Worm (Caenorhabditis elegans) whole organism, young adult: ENCODE measurements around the gene F53H2.3.
A peak's percentile ranks its signal among the peaks of the same experiment; 100 is the strongest.

Source experiments
- B0035.1 ChIP-seq: sonication (generic microtip); optimal IDR thresholded peaks from 2 replicates; lab custom pipeline; 2016; ENCODE audit warnings: missing genetic modification characterization, mild to moderate bottlenecking, missing compliant biosample characterization, missing genotype, missing genetic modification reagents
- B0336.3 ChIP-seq: fragments of 200-800 bp; sonication (Bioruptor generic); IDR thresholded peaks from 2 replicates; pipeline ENCODE4 v1.3.6; 2022; ENCODE audit warnings: missing genetic modification characterization, missing compliant biosample characterization
- C06A6.2 ChIP-seq: fragments of 200-800 bp; sonication (Bioruptor generic); conservative IDR thresholded peaks from 2 replicates; pipeline ENCODE4 v1.3.6; 2022; ENCODE audit warnings: missing genetic modification characterization, missing compliant biosample characterization
- F57A8.1 ChIP-seq: fragments of 200-800 bp; sonication (Bioruptor generic); optimal IDR thresholded peaks from 2 replicates; lab custom pipeline; 2018; ENCODE audit warnings: mild to moderate bottlenecking, missing genetic modification characterization, moderate library complexity, missing compliant biosample characterization
- F57C9.4 ChIP-seq: sonication (generic microtip); optimal IDR thresholded peaks from 2 replicates; lab custom pipeline; 2017; ENCODE audit warnings: mild to moderate bottlenecking, missing genetic modification characterization, missing compliant biosample characterization
- K11D2.4 ChIP-seq: fragments of 200-800 bp; sonication (Bioruptor generic); IDR thresholded peaks from 2 replicates; pipeline ENCODE4 v1.3.6; 2022; ENCODE audit warnings: missing genetic modification reagents, missing genetic modification characterization, missing compliant biosample characterization
- Y53G8AR.9 ChIP-seq: fragments of 200-800 bp; sonication (Bioruptor generic); conservative IDR thresholded peaks from 2 replicates; pipeline ENCODE4 v1.3.6; 2022; ENCODE audit warnings: missing genetic modification reagents, missing genetic modification characterization, missing compliant biosample characterization
- Y56A3A.18 ChIP-seq: fragments of 200-800 bp; sonication (Bioruptor generic); IDR thresholded peaks from 2 replicates; pipeline ENCODE4 v1.3.6; 2022; ENCODE audit warnings: missing genetic modification reagents, missing genetic modification characterization, missing compliant biosample characterization
- Y67H2A.10 ChIP-seq: fragments of 200-800 bp; sonication (Bioruptor generic); conservative IDR thresholded peaks from 2 replicates; pipeline ENCODE4 v1.3.6; 2022; ENCODE audit warnings: missing genetic modification reagents, missing genetic modification characterization, missing compliant biosample characterization
- Y95B8A.8 ChIP-seq: fragments of 200-800 bp; sonication (Bioruptor generic); IDR thresholded peaks from 2 replicates; pipeline ENCODE4 v1.3.6; 2022; ENCODE audit warnings: missing genetic modification reagents, missing genetic modification characterization, missing compliant biosample characterization
- akir-1 ChIP-seq: fragments of 200-800 bp; sonication (Bioruptor generic); optimal IDR thresholded peaks from 2 replicates; lab custom pipeline; 2018; ENCODE audit warnings: mild to moderate bottlenecking, missing genetic modification characterization, moderate library complexity, missing compliant biosample characterization
- atf-7 ChIP-seq: sonication (generic microtip); optimal IDR thresholded peaks from 2 replicates; lab custom pipeline; 2017; ENCODE audit warnings: mild to moderate bottlenecking, missing genetic modification characterization, missing compliant biosample characterization
- attf-5 ChIP-seq: fragments of 200-800 bp; sonication (Bioruptor generic); optimal IDR thresholded peaks from 2 replicates; lab custom pipeline; 2018; ENCODE audit warnings: mild to moderate bottlenecking, missing genetic modification characterization, missing compliant biosample characterization
- cebp-1 ChIP-seq, 2 experiments: fragments of 200-800 bp in 1 of 2; sonication (Bioruptor generic) in 1 of 2; sonication (generic microtip) in 1 of 2; IDR thresholded peaks in 1 of 2; optimal IDR thresholded peaks in 1 of 2; 2 replicates each; pipeline versions ENCODE4 v1.3.6 to Lab custom; 2017 to 2022; ENCODE audit warnings: missing compliant biosample characterization in 2 of 2, missing genetic modification characterization in 2 of 2, mild to moderate bottlenecking in 1 of 2, missing genetic modification reagents in 1 of 2, moderate library complexity in 1 of 2
- ceh-27 ChIP-seq: fragments of 200-800 bp; sonication (Bioruptor generic); optimal IDR thresholded peaks from 2 replicates; lab custom pipeline; 2018; ENCODE audit warnings: mild to moderate bottlenecking, missing genetic modification characterization, moderate library complexity, missing compliant biosample characterization
- chd-7 ChIP-seq: sonication (generic microtip); optimal IDR thresholded peaks from 2 replicates; lab custom pipeline; 2016; ENCODE audit warnings: mild to moderate bottlenecking, missing genetic modification characterization, moderate library complexity, missing compliant biosample characterization
- die-1 ChIP-seq: sonication (generic microtip); optimal IDR thresholded peaks from 2 replicates; lab custom pipeline; 2016; ENCODE audit warnings: missing genotype, mild to moderate bottlenecking, missing genetic modification characterization, missing compliant biosample characterization
- dox-1 ChIP-seq: fragments of 200-800 bp; sonication (Bioruptor generic); IDR thresholded peaks from 2 replicates; pipeline ENCODE4 v1.3.6; 2022; ENCODE audit warnings: missing genetic modification reagents, missing genetic modification characterization, missing compliant biosample characterization
- dpff-1 ChIP-seq: sonication (generic microtip); optimal IDR thresholded peaks from 2 replicates; lab custom pipeline; 2017; ENCODE audit warnings: mild to moderate bottlenecking, missing genetic modification characterization, missing compliant biosample characterization
- egl-44 ChIP-seq: fragments of 200-800 bp; sonication (Bioruptor generic); IDR thresholded peaks from 2 replicates; pipeline ENCODE4 v1.3.6; 2022; ENCODE audit warnings: missing genetic modification reagents, missing genetic modification characterization, missing compliant biosample characterization
- hlh-26 ChIP-seq: fragments of 200-800 bp; sonication (Bioruptor generic); conservative IDR thresholded peaks from 2 replicates; pipeline ENCODE4 v1.3.6; 2022; ENCODE audit warnings: missing genetic modification reagents, missing genetic modification characterization, missing compliant biosample characterization
- hmg-1.2 ChIP-seq: fragments of 200-800 bp; sonication (Bioruptor generic); IDR thresholded peaks from 2 replicates; pipeline ENCODE4 v1.3.6; 2022; ENCODE audit warnings: missing genetic modification reagents, missing genetic modification characterization, missing compliant biosample characterization
- hrde-1 ChIP-seq: sonication (generic microtip); optimal IDR thresholded peaks from 2 replicates; lab custom pipeline; 2016; ENCODE audit warnings: missing genetic modification characterization, mild to moderate bottlenecking, missing compliant biosample characterization, moderate library complexity, missing genotype, missing genetic modification reagents, borderline replicate concordance
- hsf-1 ChIP-seq: fragments of 200-800 bp; sonication (Bioruptor generic); IDR thresholded peaks from 2 replicates; pipeline ENCODE4 v1.3.6; 2022; ENCODE audit warnings: missing genetic modification reagents, missing genetic modification characterization, missing compliant biosample characterization
- lag-1 ChIP-seq: fragments of 200-800 bp; sonication (Bioruptor generic); IDR thresholded peaks from 2 replicates; pipeline ENCODE4 v1.3.6; 2022; ENCODE audit warnings: missing genetic modification reagents, missing genetic modification characterization, missing compliant biosample characterization
- let-526 ChIP-seq: fragments of 200-800 bp; sonication (Bioruptor generic); IDR thresholded peaks from 2 replicates; pipeline ENCODE4 v1.3.6; 2022; ENCODE audit warnings: missing genetic modification reagents, missing genetic modification characterization, missing compliant biosample characterization
- let-607 ChIP-seq, 2 experiments: fragments of 200-800 bp in 1 of 2; sonication (Bioruptor generic) in 1 of 2; sonication (generic microtip) in 1 of 2; optimal IDR thresholded peaks; 2 replicates each; lab custom pipeline; 2016 to 2018; ENCODE audit warnings: mild to moderate bottlenecking in 2 of 2, missing compliant biosample characterization in 2 of 2, missing genetic modification characterization in 2 of 2, moderate library complexity in 2 of 2, missing genotype in 1 of 2
- lin-54 ChIP-seq: fragments of 200-800 bp; sonication (Bioruptor generic); optimal IDR thresholded peaks from 2 replicates; lab custom pipeline; 2018; ENCODE audit warnings: mild to moderate bottlenecking, missing genetic modification characterization, missing compliant biosample characterization
- nfyb-1 ChIP-seq: fragments of 200-800 bp; sonication (Bioruptor generic); IDR thresholded peaks from 2 replicates; pipeline ENCODE4 v1.3.6; 2022; ENCODE audit warnings: missing genetic modification reagents, missing genetic modification characterization, missing compliant biosample characterization
- nhr-120 ChIP-seq: fragments of 200-800 bp; sonication (Bioruptor generic); IDR thresholded peaks from 2 replicates; pipeline ENCODE4 v1.3.6; 2022; ENCODE audit warnings: missing genetic modification characterization, missing compliant biosample characterization
- nhr-179 ChIP-seq: sonication (generic microtip); optimal IDR thresholded peaks from 2 replicates; lab custom pipeline; 2016; ENCODE audit warnings: mild to moderate bottlenecking, missing genetic modification characterization, missing compliant biosample characterization
- nhr-80 ChIP-seq: sonication (generic microtip); optimal IDR thresholded peaks from 2 replicates; lab custom pipeline; 2016; ENCODE audit warnings: missing genetic modification characterization, missing compliant biosample characterization
- pbrm-1 ChIP-seq: fragments of 200-800 bp; sonication (Bioruptor generic); IDR thresholded peaks from 2 replicates; pipeline ENCODE4 v1.3.6; 2022; ENCODE audit warnings: missing genetic modification reagents, missing genetic modification characterization, missing compliant biosample characterization
- rcor-1 ChIP-seq: fragments of 200-800 bp; sonication (Bioruptor generic); IDR thresholded peaks from 2 replicates; pipeline ENCODE4 v1.3.6; 2022; ENCODE audit warnings: missing genetic modification reagents, missing genetic modification characterization, missing compliant biosample characterization
- rec-8 ChIP-seq, 2 experiments: sonication (generic microtip); optimal IDR thresholded peaks; 2 replicates each; lab custom pipeline; 2016; ENCODE audit warnings: mild to moderate bottlenecking in 2 of 2, missing genetic modification characterization in 2 of 2, missing genetic modification reagents in 2 of 2, missing genotype in 2 of 2, missing biosample characterization in 1 of 2, missing compliant biosample characterization in 1 of 2, moderate library complexity in 1 of 2
- snpc-3.4 ChIP-seq: sonication (generic microtip); optimal IDR thresholded peaks from 2 replicates; lab custom pipeline; 2017; ENCODE audit warnings: missing genetic modification characterization, mild to moderate bottlenecking, missing compliant biosample characterization, antibody characterized with exemption, moderate library complexity, missing genotype, missing genetic modification reagents
- snpc-4 ChIP-seq, 5 experiments: fragments of 150-350 bp in 1 of 5; sonication (generic microtip) in 4 of 5; optimal IDR thresholded peaks; 2 replicates each; lab custom pipeline; 2014 to 2018; ENCODE audit warnings: missing genetic modification characterization in 5 of 5, missing biosample characterization in 3 of 5, antibody characterized with exemption in 2 of 5, mild to moderate bottlenecking in 2 of 5, missing compliant biosample characterization in 2 of 5, missing genotype in 2 of 5, moderate library complexity in 2 of 5, missing genetic modification reagents in 1 of 5
- somi-1 ChIP-seq: fragments of 200-800 bp; sonication (Bioruptor generic); optimal IDR thresholded peaks from 2 replicates; lab custom pipeline; 2018; ENCODE audit warnings: mild to moderate bottlenecking, missing genetic modification characterization, missing compliant biosample characterization
- sptf-2 ChIP-seq: fragments of 200-800 bp; sonication (Bioruptor generic); optimal IDR thresholded peaks from 2 replicates; lab custom pipeline; 2018; ENCODE audit warnings: mild to moderate bottlenecking, missing genetic modification characterization, missing compliant biosample characterization
- tlf-1 ChIP-seq: fragments of 200-800 bp; sonication (Bioruptor generic); optimal IDR thresholded peaks from 2 replicates; lab custom pipeline; 2018; ENCODE audit warnings: mild to moderate bottlenecking, missing genetic modification characterization, missing compliant biosample characterization
- ztf-28 ChIP-seq: fragments of 200-800 bp; sonication (Bioruptor generic); IDR thresholded peaks from 2 replicates; pipeline ENCODE4 v1.3.6; 2022; ENCODE audit warnings: missing genetic modification reagents, missing genetic modification characterization, missing compliant biosample characterization

The F53H2.3 gene

DNA sequence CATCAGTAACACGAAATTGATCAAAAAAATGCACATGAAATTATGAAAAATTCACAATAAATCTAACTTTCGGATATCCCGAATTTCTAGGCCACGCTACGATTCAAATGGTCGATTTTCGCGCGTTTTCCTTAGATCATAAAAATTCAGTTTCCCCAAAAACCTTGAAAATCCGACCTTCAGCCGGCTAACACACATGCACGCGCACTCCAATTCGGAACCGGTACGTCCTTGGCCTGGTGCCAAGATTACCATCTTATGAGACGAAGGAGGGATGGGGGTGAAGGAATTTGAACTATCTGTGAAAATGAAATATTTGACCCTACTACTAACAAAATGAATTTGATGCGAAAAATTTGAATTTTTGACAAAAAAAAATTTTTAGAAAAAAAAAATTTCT, 11.2 kb upstream of the F53H2.3 start:
- no peak for TF ChIP-seq cebp-1 (GFP tag; IDR thresholded peaks at IDR 0.05; lab: Robert Waterston, UW)
- no peak for TF ChIP-seq cebp-1 (tag; optimal IDR thresholded peaks at IDR 0.05; lab: Kevin White, UChicago)
- no peak for TF ChIP-seq akir-1 (GFP tag; lab: Kevin White, UChicago)
- TF ChIP-seq somi-1 (GFP tag; lab: Kevin White, UChicago): no peak
- no peak for TF ChIP-seq tlf-1 (GFP tag; lab: Kevin White, UChicago)
- no peak for TF ChIP-seq F57C9.4
- TF ChIP-seq ztf-28 (GFP tag; lab: Robert Waterston, UW): no peak
- TF ChIP-seq snpc-3.4 (tag; lab: Kevin White, UChicago): no peak
- no peak for TF ChIP-seq hmg-1.2 (GFP tag; lab: Robert Waterston, UW)
- no peak for TF ChIP-seq B0035.1 (tag; lab: Kevin White, UChicago)

DNA sequence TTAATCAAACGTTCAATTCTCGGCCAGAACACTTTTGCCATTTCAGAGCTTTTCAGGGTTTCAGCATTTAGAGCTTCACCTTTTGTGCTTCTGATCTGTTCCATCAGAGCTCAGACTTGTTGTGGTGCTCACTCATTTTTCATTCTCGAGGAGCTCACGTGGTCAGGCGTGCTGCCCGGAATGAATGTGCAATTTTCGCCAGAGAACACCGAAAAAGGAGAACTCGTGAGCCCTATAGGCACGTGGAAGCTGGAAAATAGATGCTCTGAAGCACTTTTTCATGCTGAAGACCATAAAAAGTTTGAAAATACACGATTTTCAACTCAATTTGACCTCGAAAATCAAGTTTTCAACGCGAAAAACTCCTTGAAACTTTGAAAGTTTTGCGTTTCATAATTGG, 8.1 kb upstream of the F53H2.3 start:
- 0 out of 2 replicates have a peak, but pooled peaks have one; percentile 37 for TF ChIP-seq Y95B8A.8 (GFP tag; lab: Robert Waterston, UW)
- no peak for TF ChIP-seq F57A8.1 (GFP tag; lab: Kevin White, UChicago)
- no peak for TF ChIP-seq cebp-1 (GFP tag; IDR thresholded peaks at IDR 0.05; lab: Robert Waterston, UW)
- TF ChIP-seq cebp-1 (tag; optimal IDR thresholded peaks at IDR 0.05; lab: Kevin White, UChicago): peak; percentile 7

DNA sequence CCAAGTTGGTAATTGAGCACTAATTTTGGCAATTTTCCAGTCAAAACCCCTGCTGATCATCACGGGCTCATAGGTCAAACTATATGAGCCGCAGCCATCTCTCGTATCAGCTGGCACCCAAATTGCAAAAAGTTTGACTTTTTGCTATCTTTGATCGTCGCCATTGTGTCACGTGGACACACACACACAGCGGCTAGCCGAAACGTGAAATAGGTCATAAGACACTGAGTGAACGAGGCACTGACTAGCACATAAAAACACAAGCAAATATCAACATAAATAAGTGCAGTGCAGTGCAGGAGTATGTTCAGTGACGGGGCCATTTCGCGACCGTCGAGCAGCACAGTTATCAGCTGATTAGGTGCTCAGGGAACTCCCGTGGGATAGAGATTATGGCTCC, 7.2 kb upstream of the F53H2.3 start:
- TF ChIP-seq nfyb-1 (GFP tag; lab: Robert Waterston, UW) (peak; percentile 42; the same call in 1 of the 2 replicates), sptf-2 (GFP tag; lab: Kevin White, UChicago) (no peak), Y67H2A.10 (0 out of 2 replicates have a peak, but pooled peaks have one; percentile 28), pbrm-1 (GFP tag; lab: Robert Waterston, UW) (peak; percentile 51; the same call in 1 of the 2 replicates), dox-1 (GFP tag; lab: Robert Waterston, UW) (peak; percentile 62), let-607 (tag; optimal IDR thresholded peaks at IDR 0.05; lab: Kevin White, UChicago) (no peak), nhr-120 (GFP tag; lab: Robert Waterston, UW) (no peak), nhr-80 (tag; lab: Kevin White, UChicago) (peak; percentile 63), cebp-1 (GFP tag; IDR thresholded peaks at IDR 0.05; lab: Robert Waterston, UW) (peak; percentile 51; the same call in 1 of the 2 replicates), cebp-1 (tag; optimal IDR thresholded peaks at IDR 0.05; lab: Kevin White, UChicago) (peak; percentile 87), hsf-1 (GFP tag; lab: Robert Waterston, UW) (no peak), nhr-179 (tag; lab: Kevin White, UChicago) (no peak), rec-8 (tag; optimal IDR thresholded peaks at IDR 0.05; lab: Kevin White, UChicago) (no peak), Y56A3A.18 (GFP tag; lab: Robert Waterston, UW) (no peak), die-1 (tag; lab: Kevin White, UChicago) (no peak), snpc-4 (GFP tag; optimal IDR thresholded peaks at IDR 0.05; lab: Kevin White, UChicago) (no peak), snpc-4 (tag; optimal IDR thresholded peaks at IDR 0.05; lab: Kevin White, UChicago) (peak in 1 of 4 experiments; percentile 20), atf-7 (tag; lab: Kevin White, UChicago) (peak; percentile 71), hlh-26 (GFP tag; lab: Robert Waterston, UW) (no peak), let-526 (peak; percentile 66; the same call in 1 of the 2 replicates), ceh-27 (GFP tag; lab: Kevin White, UChicago) (peak; percentile 12), chd-7 (tag; lab: Kevin White, UChicago) (peak; percentile 61), hmg-1.2 (GFP tag; lab: Robert Waterston, UW) (0 out of 2 replicates have a peak, but pooled peaks have one; percentile 22), dpff-1 (no peak), K11D2.4 (GFP tag; lab: Robert Waterston, UW) (0 out of 2 replicates have a peak, but pooled peaks have one; percentile 48), B0336.3 (peak; percentile 45; the same call in 1 of the 2 replicates), egl-44 (GFP tag; lab: Robert Waterston, UW) (0 out of 2 replicates have a peak, but pooled peaks have one; percentile 41), attf-5 (GFP tag; lab: Kevin White, UChicago) (peak; percentile 51), lag-1 (GFP tag; lab: Robert Waterston, UW) (no peak), lin-54 (peak; percentile 16), C06A6.2 (GFP tag; lab: Robert Waterston, UW) (peak; percentile 54; the same call in 1 of the 2 replicates), Y53G8AR.9 (GFP tag; lab: Robert Waterston, UW) (peak; percentile 64; the same call in 1 of the 2 replicates), hrde-1 (tag; lab: Kevin White, UChicago) (no peak), rcor-1 (GFP tag; lab: Robert Waterston, UW) (no peak)
